Fruit fly (Drosophila melanogaster) Kc167 (cell line): ENCODE data around the gene Jhbp12.

Experiments
- Myc ChIP-seq: fragments of >200 bp; optimal IDR thresholded peaks from 2 replicates; lab custom pipeline; 2017; ENCODE audit warnings: missing external identifiers
- insv ChIP-seq: fragments of >200 bp; optimal IDR thresholded peaks from 3 replicates; lab custom pipeline; 2018; ENCODE audit warnings: missing external identifiers
- psq ChIP-seq: fragments of >200 bp; optimal IDR thresholded peaks from 2 replicates; lab custom pipeline; 2017; ENCODE audit warnings: missing external identifiers

- TF ChIP-seq insv (lab: Kevin White, UChicago) (no peak), psq (lab: Kevin White, UChicago) (no peak), Myc (no peak)
Observed at dm6 chr3R:24549834-24550233, 25.2 kb downstream of the Jhbp12 start.
